Worm (Caenorhabditis elegans): ENCODE measurements around the gene F29B9.11.

F29B9.11 gene

ce11 chrIV:4611740-4612139 lies 48.3 kb downstream of the F29B9.11 start:
- TF ChIP-seq ama-1 (optimal IDR thresholded peaks at IDR 0.05) (no peak), ahr-1 (tag; optimal IDR thresholded peaks at IDR 0.05) (no peak), elt-4 (tag; optimal IDR thresholded peaks at IDR 0.05) (no peak), ceh-24 (tag; optimal IDR thresholded peaks at IDR 0.05) (no peak), K09A11.1 (tag; optimal IDR thresholded peaks at IDR 0.05; ENCODE audit: insufficient read depth) (no peak), rnt-1 (tag; optimal IDR thresholded peaks at IDR 0.05) (no peak), ttx-3 (tag; optimal IDR thresholded peaks at IDR 0.05) (no peak), nhr-11 (tag; optimal IDR thresholded peaks at IDR 0.05) (no peak), lin-11 (tag; optimal IDR thresholded peaks at IDR 0.05) (no peak), unc-42 (tag; optimal IDR thresholded peaks at IDR 0.05) (no peak), tbx-2 (tag; optimal IDR thresholded peaks at IDR 0.05) (no peak), pqm-1 (tag; optimal IDR thresholded peaks at IDR 0.05) (no peak), pha-4 (tag; optimal IDR thresholded peaks at IDR 0.05) (no peak), ceh-2 (tag; optimal IDR thresholded peaks at IDR 0.05) (no peak), C08G9.2 (tag; optimal IDR thresholded peaks at IDR 0.05) (no peak), ref-2 (tag; optimal IDR thresholded peaks at IDR 0.05) (no peak), T23F11.4 (GFP tag; optimal IDR thresholded peaks at IDR 0.05) (no peak), odd-2 (tag; optimal IDR thresholded peaks at IDR 0.05) (no peak), mec-3 (tag; optimal IDR thresholded peaks at IDR 0.05; ENCODE audit: borderline replicate concordance) (no peak)
